Worm (Caenorhabditis elegans) whole organism, late embryonic: ENCODE data around the gene K02D3.1.

ENCODE experiments used
- C08G9.2 ChIP-seq: sonication (generic microtip); optimal IDR thresholded peaks from 2 replicates; lab custom pipeline; 2016; ENCODE audit warnings: mild to moderate bottlenecking, missing genetic modification characterization, moderate library complexity, missing compliant biosample characterization
- F13H6.1 ChIP-seq: sonication (generic microtip); optimal IDR thresholded peaks from 2 replicates; lab custom pipeline; 2016; ENCODE audit warnings: missing genetic modification characterization, missing compliant biosample characterization
- K09A11.1 ChIP-seq: sonication (generic microtip); optimal IDR thresholded peaks from 2 replicates; lab custom pipeline; 2017; ENCODE audit warnings: antibody characterized with exemption, mild to moderate bottlenecking, missing genetic modification characterization, missing compliant biosample characterization; ENCODE audit not compliant: insufficient read depth
- Y22D7AL.16 ChIP-seq: sonication (generic microtip); optimal IDR thresholded peaks from 2 replicates; lab custom pipeline; 2016; ENCODE audit warnings: missing genetic modification characterization, missing compliant biosample characterization
- ahr-1 ChIP-seq: sonication (generic microtip); optimal IDR thresholded peaks from 2 replicates; lab custom pipeline; 2016; ENCODE audit warnings: missing genetic modification characterization, missing compliant biosample characterization
- ceh-18 ChIP-seq: sonication (generic microtip); optimal IDR thresholded peaks from 2 replicates; lab custom pipeline; 2016; ENCODE audit warnings: missing genetic modification characterization, missing compliant biosample characterization
- ceh-19 ChIP-seq: fragments of 200-800 bp; sonication (Bioruptor generic); optimal IDR thresholded peaks from 2 replicates; lab custom pipeline; 2018; ENCODE audit warnings: mild to moderate bottlenecking, missing genetic modification characterization, missing compliant biosample characterization
- ceh-2 ChIP-seq: sonication (generic microtip); optimal IDR thresholded peaks from 2 replicates; lab custom pipeline; 2016; ENCODE audit warnings: missing genotype, missing genetic modification characterization, missing compliant biosample characterization
- ceh-24 ChIP-seq: sonication (generic microtip); optimal IDR thresholded peaks from 2 replicates; lab custom pipeline; 2016; ENCODE audit warnings: mild to moderate bottlenecking, missing genetic modification characterization, missing compliant biosample characterization
- ceh-31 ChIP-seq: sonication (generic microtip); optimal IDR thresholded peaks from 2 replicates; lab custom pipeline; 2016; ENCODE audit warnings: missing genetic modification characterization, missing compliant biosample characterization
- ceh-34 ChIP-seq: sonication (generic microtip); optimal IDR thresholded peaks from 2 replicates; lab custom pipeline; 2016; ENCODE audit warnings: mild to moderate bottlenecking, missing genetic modification characterization, missing compliant biosample characterization
- ceh-45 ChIP-seq: fragments of 200-800 bp; sonication (Bioruptor generic); IDR thresholded peaks from 2 replicates; pipeline ENCODE4 v1.3.6; 2022; ENCODE audit warnings: missing genetic modification reagents, missing genetic modification characterization, missing compliant biosample characterization
- ceh-48 ChIP-seq: sonication (generic microtip); optimal IDR thresholded peaks from 2 replicates; lab custom pipeline; 2016; ENCODE audit warnings: missing genetic modification characterization, inconsistent platforms, missing compliant biosample characterization
- ceh-6 ChIP-seq: fragments of 200-800 bp; sonication (Bioruptor generic); optimal IDR thresholded peaks from 2 replicates; lab custom pipeline; 2018; ENCODE audit warnings: mild to moderate bottlenecking, missing genetic modification characterization, missing compliant biosample characterization
- dve-1 ChIP-seq: sonication (generic microtip); optimal IDR thresholded peaks from 2 replicates; lab custom pipeline; 2017; ENCODE audit warnings: antibody characterized with exemption, mild to moderate bottlenecking, missing genetic modification characterization, missing compliant biosample characterization
- ets-4 ChIP-seq: sonication (generic microtip); optimal IDR thresholded peaks from 2 replicates; lab custom pipeline; 2016; ENCODE audit warnings: missing genetic modification characterization, missing compliant biosample characterization
- fkh-10 ChIP-seq: fragments of 150-350 bp; optimal IDR thresholded peaks from 2 replicates; lab custom pipeline; 2014; ENCODE audit warnings: missing biosample characterization, missing genetic modification reagents, missing genetic modification characterization
- fkh-6 ChIP-seq: sonication (generic microtip); optimal IDR thresholded peaks from 2 replicates; lab custom pipeline; 2016; ENCODE audit warnings: missing genetic modification characterization, missing compliant biosample characterization
- hlh-15 ChIP-seq: sonication (generic microtip); optimal IDR thresholded peaks from 2 replicates; lab custom pipeline; 2016; ENCODE audit warnings: missing genetic modification characterization, missing compliant biosample characterization
- hlh-30 ChIP-seq: sonication (generic microtip); optimal IDR thresholded peaks from 2 replicates; lab custom pipeline; 2017; ENCODE audit warnings: antibody characterized with exemption, missing genetic modification characterization, missing compliant biosample characterization; ENCODE audit not compliant: insufficient read depth
- hlh-6 ChIP-seq: sonication (generic microtip); optimal IDR thresholded peaks from 2 replicates; lab custom pipeline; 2016; ENCODE audit warnings: missing genotype, missing genetic modification characterization, missing compliant biosample characterization
- hlh-8 ChIP-seq: sonication (generic microtip); optimal IDR thresholded peaks from 2 replicates; lab custom pipeline; 2016; ENCODE audit warnings: missing genotype, missing genetic modification characterization, missing compliant biosample characterization
- lim-6 ChIP-seq: sonication (generic microtip); optimal IDR thresholded peaks from 2 replicates; lab custom pipeline; 2016; ENCODE audit warnings: missing genetic modification characterization, missing compliant biosample characterization
- madf-2 ChIP-seq: sonication (generic microtip); optimal IDR thresholded peaks from 2 replicates; lab custom pipeline; 2017; ENCODE audit warnings: missing genetic modification characterization, missing compliant biosample characterization
- nfya-1 ChIP-seq: sonication (generic microtip); optimal IDR thresholded peaks from 2 replicates; lab custom pipeline; 2017; ENCODE audit warnings: missing genetic modification characterization, mild to moderate bottlenecking, missing compliant biosample characterization, antibody characterized with exemption, moderate library complexity
- npax-4 ChIP-seq: sonication (generic microtip); optimal IDR thresholded peaks from 2 replicates; lab custom pipeline; 2016; ENCODE audit warnings: missing genetic modification characterization, missing compliant biosample characterization
- odd-2 ChIP-seq: sonication (generic microtip); optimal IDR thresholded peaks from 2 replicates; lab custom pipeline; 2017; ENCODE audit warnings: antibody characterized with exemption, mild to moderate bottlenecking, missing genetic modification characterization, missing compliant biosample characterization
- pat-9 ChIP-seq: fragments of 200-800 bp; sonication (Bioruptor generic); optimal IDR thresholded peaks from 2 replicates; lab custom pipeline; 2018; ENCODE audit warnings: mild to moderate bottlenecking, missing genetic modification characterization, moderate library complexity, missing compliant biosample characterization
- pha-2 ChIP-seq: sonication (generic microtip); optimal IDR thresholded peaks from 2 replicates; lab custom pipeline; 2017; ENCODE audit warnings: mild to moderate bottlenecking, missing genetic modification characterization, missing compliant biosample characterization
- pros-1 ChIP-seq: fragments of 150-350 bp; optimal IDR thresholded peaks from 2 replicates; lab custom pipeline; 2014; ENCODE audit warnings: missing biosample characterization, missing genetic modification reagents, missing genetic modification characterization
- ref-2 ChIP-seq: sonication (generic microtip); optimal IDR thresholded peaks from 2 replicates; lab custom pipeline; 2016; ENCODE audit warnings: missing genetic modification characterization, missing compliant biosample characterization
- rnt-1 ChIP-seq: sonication (generic microtip); optimal IDR thresholded peaks from 2 replicates; lab custom pipeline; 2016; ENCODE audit warnings: missing genetic modification characterization, missing compliant biosample characterization
- sdc-2 ChIP-seq: sonication (generic microtip); optimal IDR thresholded peaks from 2 replicates; lab custom pipeline; 2016; ENCODE audit warnings: missing genotype, missing genetic modification characterization, missing compliant biosample characterization
- sox-2 ChIP-seq: fragments of 200-800 bp; sonication (Bioruptor generic); IDR thresholded peaks from 2 replicates; pipeline ENCODE4 v1.3.6; 2022; ENCODE audit warnings: missing genetic modification reagents, missing genetic modification characterization, missing compliant biosample characterization
- syd-9 ChIP-seq: sonication (generic microtip); optimal IDR thresholded peaks from 2 replicates; lab custom pipeline; 2016; ENCODE audit warnings: mild to moderate bottlenecking, missing genetic modification characterization, moderate library complexity, missing compliant biosample characterization
- tbx-2 ChIP-seq: sonication (generic microtip); optimal IDR thresholded peaks from 2 replicates; lab custom pipeline; 2016; ENCODE audit warnings: missing genetic modification characterization, missing compliant biosample characterization
- unc-42 ChIP-seq: sonication (generic microtip); optimal IDR thresholded peaks from 2 replicates; lab custom pipeline; 2016; ENCODE audit warnings: missing genotype, missing genetic modification characterization, missing compliant biosample characterization
- unc-55 ChIP-seq: sonication (generic microtip); optimal IDR thresholded peaks from 2 replicates; lab custom pipeline; 2017; ENCODE audit warnings: missing biosample characterization, missing genetic modification reagents, missing genetic modification characterization
- zip-5 ChIP-seq: sonication (generic microtip); optimal IDR thresholded peaks from 2 replicates; lab custom pipeline; 2016; ENCODE audit warnings: missing genetic modification characterization, missing compliant biosample characterization
- ztf-16 ChIP-seq: sonication (generic microtip); optimal IDR thresholded peaks from 2 replicates; lab custom pipeline; 2017; ENCODE audit warnings: missing genetic modification characterization, missing compliant biosample characterization

K02D3.1 gene

ce11 chrX:13687111-13687512, 19.6 kb upstream of the K02D3.1 start:
- TF ChIP-seq pha-2 (tag; lab: Kevin White, UChicago): no peak
- peak; percentile 6 for TF ChIP-seq lim-6 (tag; lab: Kevin White, UChicago)
- TF ChIP-seq hlh-6 (tag; lab: Kevin White, UChicago): peak; percentile 0
- TF ChIP-seq ceh-2: peak; percentile 39
- peak; percentile 89 for TF ChIP-seq ceh-31
- peak; percentile 85 for TF ChIP-seq sdc-2 (tag; lab: Kevin White, UChicago)
- TF ChIP-seq unc-55 (GFP tag; lab: Kevin White, UChicago): peak; percentile 95
- TF ChIP-seq unc-42 (tag; lab: Kevin White, UChicago): peak; percentile 53
- TF ChIP-seq hlh-8 (tag; lab: Kevin White, UChicago): peak; percentile 39
- no peak for TF ChIP-seq pros-1 (tag; lab: Kevin White, UChicago)
- peak; percentile 57 for TF ChIP-seq syd-9 (tag; lab: Kevin White, UChicago)
- no peak for TF ChIP-seq ahr-1 (tag; lab: Kevin White, UChicago)
- peak; percentile 50 for TF ChIP-seq ref-2
- peak; percentile 26 for TF ChIP-seq sox-2 (GFP tag; lab: Robert Waterston, UW)
- TF ChIP-seq ceh-18 (tag; lab: Kevin White, UChicago): peak; percentile 51
- TF ChIP-seq madf-2 (tag; lab: Kevin White, UChicago): no peak
- TF ChIP-seq nfya-1 (tag; lab: Kevin White, UChicago): peak; percentile 72
- peak; percentile 61 for TF ChIP-seq tbx-2
- peak; percentile 28 for TF ChIP-seq rnt-1
- TF ChIP-seq ceh-34 (tag; lab: Kevin White, UChicago): peak; percentile 26
- no peak for TF ChIP-seq npax-4 (tag; lab: Kevin White, UChicago)
- peak; percentile 2 for TF ChIP-seq ceh-19
- TF ChIP-seq ets-4 (tag; lab: Kevin White, UChicago): peak; percentile 10
- TF ChIP-seq hlh-30 (tag; lab: Kevin White, UChicago): peak; percentile 40

ce11 chrX:13687655-13688054, 19.1 kb upstream of the K02D3.1 start, which contains the start of gene adm-2:
Gene adm-2 (plus strand): TSS chrX:13687955.
- TF ChIP-seq F13H6.1 (no peak), ceh-24 (tag; lab: Kevin White, UChicago) (no peak), C08G9.2 (tag; lab: Kevin White, UChicago) (no peak), hlh-30 (tag; lab: Kevin White, UChicago) (no peak), K09A11.1 (tag; lab: Kevin White, UChicago) (no peak), pat-9 (tag; lab: Kevin White, UChicago) (no peak), ets-4 (tag; lab: Kevin White, UChicago) (no peak), ceh-19 (no peak)

ce11 chrX:13690333-13690732, 16.4 kb upstream of the K02D3.1 start:
- TF ChIP-seq ceh-18 (tag; lab: Kevin White, UChicago): no peak

ce11 chrX:13696152-13696551, 10.6 kb upstream of the K02D3.1 start:
- peak; percentile 67 for TF ChIP-seq sdc-2 (tag; lab: Kevin White, UChicago)
- TF ChIP-seq nfya-1 (tag; lab: Kevin White, UChicago): peak; percentile 10
- TF ChIP-seq unc-42 (tag; lab: Kevin White, UChicago): peak; percentile 54
- TF ChIP-seq Y22D7AL.16: no peak

ce11 chrX:13697520-13697919, 9.2 kb upstream of the K02D3.1 start:
- TF ChIP-seq lim-6 (tag; lab: Kevin White, UChicago) (no peak), unc-55 (GFP tag; lab: Kevin White, UChicago) (no peak), pros-1 (tag; lab: Kevin White, UChicago) (no peak), zip-5 (tag; lab: Kevin White, UChicago) (no peak), ceh-31 (no peak), pha-2 (tag; lab: Kevin White, UChicago) (no peak), dve-1 (tag; lab: Kevin White, UChicago) (no peak), ceh-45 (GFP tag; lab: Robert Waterston, UW) (no peak), tbx-2 (no peak), ceh-34 (tag; lab: Kevin White, UChicago) (no peak), ceh-6 (no peak), ceh-24 (tag; lab: Kevin White, UChicago) (no peak), hlh-15 (tag; lab: Kevin White, UChicago) (no peak), ztf-16 (no peak), ceh-48 (tag; lab: Kevin White, UChicago) (no peak), fkh-10 (no peak), F13H6.1 (no peak), unc-42 (tag; lab: Kevin White, UChicago) (no peak), odd-2 (tag; lab: Kevin White, UChicago) (no peak), fkh-6 (no peak)
